Fruit fly (Drosophila melanogaster): ENCODE results near the gene laza.

- TF ChIP-seq Abd-B (GFP tag; optimal IDR thresholded peaks at IDR 0.05) (no peak), fru (GFP tag; optimal IDR thresholded peaks at IDR 0.05) (no peak), Myc (optimal IDR thresholded peaks at IDR 0.05) (no peak), Dfd (GFP tag; optimal IDR thresholded peaks at IDR 0.05) (no peak)
Measured at dm6 chr3L:22458271-22458670, 2.7 kb downstream of the laza start.
